Fruit fly (Drosophila melanogaster): ENCODE measurements around the gene CG17475.

DNA sequence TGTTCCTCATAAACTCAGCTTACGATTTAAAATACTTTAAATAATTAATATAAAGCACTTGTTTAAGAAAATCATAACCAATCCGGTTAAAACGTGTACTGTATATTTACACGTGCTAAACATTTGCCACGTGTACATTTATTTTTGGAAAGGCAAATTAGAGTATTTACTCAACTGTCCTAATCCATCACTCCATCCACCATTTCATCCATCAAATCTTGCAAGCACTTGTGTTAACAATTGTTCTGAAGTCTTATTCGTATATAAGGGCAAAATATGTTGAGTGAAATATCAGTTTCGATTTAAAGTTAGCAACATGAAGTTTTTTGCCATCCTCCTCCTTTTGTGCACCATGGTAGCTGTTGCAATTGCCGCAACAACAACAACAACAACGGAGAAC, 8.9 kb downstream of the CG17475 start, which contains the start of gene CG42779:
- TF ChIP-seq bsh (GFP tag; optimal IDR thresholded peaks at IDR 0.05) = no peak
- TF ChIP-seq Hr78 (GFP tag; optimal IDR thresholded peaks at IDR 0.05) = no peak
- TF ChIP-seq Atf3 (GFP tag; optimal IDR thresholded peaks at IDR 0.05) = no peak
- TF ChIP-seq lola (GFP tag; optimal IDR thresholded peaks at IDR 0.05) = no peak
- no peak for TF ChIP-seq CG18011 (GFP tag; optimal IDR thresholded peaks at IDR 0.05)
- TF ChIP-seq CG12299 (tag; optimal IDR thresholded peaks at IDR 0.05) = no peak
